Worm (Caenorhabditis elegans): Measurements from ENCODE around the gene pak-2.

DNA sequence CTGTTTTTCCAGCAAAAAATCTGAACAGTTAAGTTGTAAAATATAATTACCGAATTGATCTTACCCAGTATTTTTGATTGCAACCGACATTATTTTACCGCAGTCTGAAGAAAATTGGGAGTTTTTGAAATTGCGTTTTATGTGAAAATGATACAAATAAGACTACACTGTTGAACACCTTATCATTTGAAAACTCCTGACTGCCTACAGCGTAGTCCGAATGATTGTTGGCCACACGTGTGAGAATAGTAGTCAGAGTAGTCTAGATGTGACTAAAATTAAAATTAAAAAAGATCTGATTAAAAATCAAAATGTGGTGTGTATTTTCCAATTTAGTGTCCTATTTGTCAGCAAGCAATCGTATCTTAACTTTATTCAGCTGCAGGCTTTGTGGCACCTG, 7.5 kb upstream of the pak-2 start, which contains the start of gene dhs-18:
- TF ChIP-seq bed-3 (GFP tag; optimal IDR thresholded peaks at IDR 0.05) (no peak), unc-62 (GFP tag; optimal IDR thresholded peaks at IDR 0.05) (no peak), lin-32 (GFP tag; optimal IDR thresholded peaks at IDR 0.05) (no peak), ztf-11 (tag; optimal IDR thresholded peaks at IDR 0.05) (no peak), elt-3 (tag; optimal IDR thresholded peaks at IDR 0.05) (no peak), ham-2 (GFP tag; optimal IDR thresholded peaks at IDR 0.05) (no peak), pha-4 (tag; optimal IDR thresholded peaks at IDR 0.05) (no peak)

All from whole organism, mixed stage, embryonic.